Worm (Caenorhabditis elegans) whole organism, L3 larva: Measurements from ENCODE around the gene txt-9.

ENCODE experiments used
- R02D3.7 ChIP-seq: fragments of 150-350 bp; optimal IDR thresholded peaks from 2 replicates; lab custom pipeline; 2014; ENCODE audit warnings: missing biosample characterization, missing genetic modification characterization
- ZK546.5 ChIP-seq: sonication (generic microtip); optimal IDR thresholded peaks from 2 replicates; lab custom pipeline; 2017; ENCODE audit warnings: missing biosample characterization, missing genetic modification characterization
- aly-2 ChIP-seq: fragments of 150-350 bp; optimal IDR thresholded peaks from 2 replicates; lab custom pipeline; 2014; ENCODE audit warnings: missing biosample characterization, missing genetic modification characterization
- ama-1 ChIP-seq: fragments of 150-350 bp; optimal IDR thresholded peaks from 2 replicates; lab custom pipeline; 2018
- ceh-16 ChIP-seq: sonication (generic microtip); optimal IDR thresholded peaks from 2 replicates; lab custom pipeline; 2017; ENCODE audit warnings: missing biosample characterization, missing genetic modification characterization
- ceh-28 ChIP-seq: fragments of 150-350 bp; optimal IDR thresholded peaks from 2 replicates; lab custom pipeline; 2014; ENCODE audit warnings: missing biosample characterization, missing genetic modification reagents, missing genetic modification characterization
- ceh-82 ChIP-seq: fragments of 150-350 bp; optimal IDR thresholded peaks from 2 replicates; lab custom pipeline; 2014; ENCODE audit warnings: missing biosample characterization, missing genetic modification characterization
- ceh-9 ChIP-seq: sonication (generic microtip); optimal IDR thresholded peaks from 2 replicates; lab custom pipeline; 2018; ENCODE audit warnings: missing biosample characterization, missing genetic modification characterization
- daf-12 ChIP-seq: fragments of 150-350 bp; optimal IDR thresholded peaks from 2 replicates; lab custom pipeline; 2014; ENCODE audit warnings: missing biosample characterization, missing genetic modification reagents, missing genetic modification characterization
- egl-27 ChIP-seq: sonication (generic microtip); optimal IDR thresholded peaks from 4 replicates; lab custom pipeline; 2017; ENCODE audit warnings: missing biosample characterization, missing genetic modification reagents, missing genetic modification characterization
- egl-5 ChIP-seq: fragments of 150-350 bp; optimal IDR thresholded peaks from 2 replicates; lab custom pipeline; 2017; ENCODE audit warnings: missing biosample characterization, missing genetic modification reagents, missing genetic modification characterization, inconsistent platforms
- elt-1 ChIP-seq: fragments of 150-350 bp; optimal IDR thresholded peaks from 2 replicates; lab custom pipeline; 2014; ENCODE audit warnings: missing biosample characterization, missing genetic modification characterization
- elt-2 ChIP-seq: sonication (generic microtip); optimal IDR thresholded peaks from 2 replicates; lab custom pipeline; 2016; ENCODE audit warnings: missing genetic modification reagents, mild to moderate bottlenecking, missing genetic modification characterization, missing compliant biosample characterization
- elt-3 ChIP-seq, 3 experiments: fragments of 150-350 bp in 1 of 3; sonication (generic microtip) in 2 of 3; optimal IDR thresholded peaks; 2 replicates in 2 of 3; 4 replicates in 1 of 3; lab custom pipeline; 2014 to 2017; ENCODE audit warnings: missing biosample characterization in 3 of 3, missing genetic modification characterization in 3 of 3
- eor-1 ChIP-seq, 2 experiments: fragments of 150-350 bp; optimal IDR thresholded peaks; 2 replicates each; lab custom pipeline; 2014 to 2018; ENCODE audit warnings: missing biosample characterization in 2 of 2, missing genetic modification characterization in 2 of 2
- fkh-10 ChIP-seq: sonication (generic microtip); optimal IDR thresholded peaks from 2 replicates; lab custom pipeline; 2017; ENCODE audit warnings: missing biosample characterization, missing genetic modification reagents, missing genetic modification characterization
- fkh-2 ChIP-seq: fragments of 150-350 bp; optimal IDR thresholded peaks from 2 replicates; lab custom pipeline; 2014; ENCODE audit warnings: missing biosample characterization, missing genetic modification reagents, missing genetic modification characterization
- fos-1 ChIP-seq: fragments of 150-350 bp; optimal IDR thresholded peaks from 2 replicates; lab custom pipeline; 2014; ENCODE audit warnings: missing biosample characterization, missing genetic modification characterization
- hmg-11 ChIP-seq: sonication (generic microtip); optimal IDR thresholded peaks from 2 replicates; lab custom pipeline; 2016; ENCODE audit warnings: missing genetic modification characterization, missing compliant biosample characterization
- jun-1 ChIP-seq: fragments of 150-350 bp; optimal IDR thresholded peaks from 2 replicates; lab custom pipeline; 2014; ENCODE audit warnings: missing biosample characterization, missing genetic modification reagents, missing genetic modification characterization
- lin-15B ChIP-seq: fragments of 150-350 bp; optimal IDR thresholded peaks from 2 replicates; lab custom pipeline; 2014; ENCODE audit warnings: missing biosample characterization, missing genetic modification characterization
- lin-39 ChIP-seq: fragments of 150-350 bp; optimal IDR thresholded peaks from 2 replicates; lab custom pipeline; 2018; ENCODE audit warnings: missing biosample characterization, missing genetic modification reagents, missing genetic modification characterization
- lsy-12 ChIP-seq: sonication (generic microtip); optimal IDR thresholded peaks from 2 replicates; lab custom pipeline; 2016; ENCODE audit warnings: mild to moderate bottlenecking, missing genetic modification characterization, missing compliant biosample characterization
- mdl-1 ChIP-seq: fragments of 150-350 bp; optimal IDR thresholded peaks from 2 replicates; lab custom pipeline; 2014; ENCODE audit warnings: missing biosample characterization, missing genetic modification characterization
- mml-1 ChIP-seq: fragments of 150-350 bp; sonication (generic microtip); optimal IDR thresholded peaks from 3 replicates; lab custom pipeline; 2014; ENCODE audit warnings: missing biosample characterization, missing genetic modification characterization
- nfya-1 ChIP-seq: sonication (generic microtip); optimal IDR thresholded peaks from 2 replicates; lab custom pipeline; 2017; ENCODE audit warnings: missing genetic modification characterization, mild to moderate bottlenecking, missing compliant biosample characterization, antibody characterized with exemption, moderate library complexity; ENCODE audit not compliant: insufficient read depth
- nhr-11 ChIP-seq: fragments of 150-350 bp; optimal IDR thresholded peaks from 2 replicates; lab custom pipeline; 2014; ENCODE audit warnings: missing biosample characterization, missing genetic modification characterization
- nhr-12 ChIP-seq: fragments of 150-350 bp; optimal IDR thresholded peaks from 2 replicates; lab custom pipeline; 2014; ENCODE audit warnings: missing biosample characterization, missing genetic modification characterization
- nhr-23 ChIP-seq: fragments of 150-350 bp; optimal IDR thresholded peaks from 2 replicates; lab custom pipeline; 2014; ENCODE audit warnings: missing biosample characterization, missing genetic modification reagents, missing genetic modification characterization
- nhr-237 ChIP-seq: fragments of 150-350 bp; optimal IDR thresholded peaks from 2 replicates; lab custom pipeline; 2014; ENCODE audit warnings: missing biosample characterization, missing genetic modification characterization
- nhr-25 ChIP-seq: sonication (generic microtip); optimal IDR thresholded peaks from 2 replicates; lab custom pipeline; 2017; ENCODE audit warnings: missing biosample characterization, missing genetic modification characterization
- nhr-28 ChIP-seq: fragments of 150-350 bp; optimal IDR thresholded peaks from 2 replicates; lab custom pipeline; 2014; ENCODE audit warnings: missing biosample characterization, missing genetic modification characterization
- nhr-43 ChIP-seq: sonication (generic microtip); optimal IDR thresholded peaks from 2 replicates; lab custom pipeline; 2016; ENCODE audit warnings: mild to moderate bottlenecking, missing genetic modification characterization, missing compliant biosample characterization; ENCODE audit not compliant: poor library complexity, severe bottlenecking
- nhr-67 ChIP-seq: fragments of 150-350 bp; optimal IDR thresholded peaks from 2 replicates; lab custom pipeline; 2014; ENCODE audit warnings: missing biosample characterization, missing genetic modification characterization
- nhr-76 ChIP-seq: fragments of 150-350 bp; sonication (generic microtip); optimal IDR thresholded peaks from 5 replicates; lab custom pipeline; 2014; ENCODE audit warnings: missing biosample characterization, missing genetic modification characterization
- nhr-77 ChIP-seq: fragments of 150-350 bp; optimal IDR thresholded peaks from 2 replicates; lab custom pipeline; 2014; ENCODE audit warnings: missing biosample characterization, missing genetic modification characterization
- pha-4 ChIP-seq: fragments of 150-350 bp; optimal IDR thresholded peaks from 2 replicates; lab custom pipeline; 2014; ENCODE audit warnings: missing biosample characterization, missing genetic modification reagents, missing genetic modification characterization
- pqm-1 ChIP-seq: fragments of 150-350 bp; optimal IDR thresholded peaks from 2 replicates; lab custom pipeline; 2017; ENCODE audit warnings: missing biosample characterization, missing genetic modification characterization, inconsistent platforms
- sea-2 ChIP-seq: fragments of 150-350 bp; sonication (generic microtip); optimal IDR thresholded peaks from 4 replicates; lab custom pipeline; 2014; ENCODE audit warnings: missing biosample characterization, missing genetic modification reagents, missing genetic modification characterization
- skn-1 ChIP-seq: fragments of 150-350 bp; optimal IDR thresholded peaks from 2 replicates; lab custom pipeline; 2014; ENCODE audit warnings: missing biosample characterization, missing genetic modification characterization
- snpc-4 ChIP-seq: fragments of 150-350 bp; optimal IDR thresholded peaks from 2 replicates; lab custom pipeline; 2014; ENCODE audit warnings: missing biosample characterization, missing genetic modification characterization
- tbx-2 ChIP-seq: sonication (generic microtip); optimal IDR thresholded peaks from 2 replicates; lab custom pipeline; 2016; ENCODE audit warnings: mild to moderate bottlenecking, missing genetic modification characterization, missing compliant biosample characterization
- unc-39 ChIP-seq: sonication (generic microtip); optimal IDR thresholded peaks from 4 replicates; lab custom pipeline; 2017; ENCODE audit warnings: missing biosample characterization, missing genetic modification characterization
- unc-62 ChIP-seq: fragments of 150-350 bp; sonication (generic microtip); optimal IDR thresholded peaks from 4 replicates; lab custom pipeline; 2014; ENCODE audit warnings: missing biosample characterization, missing genetic modification reagents, missing genetic modification characterization
- zag-1 ChIP-seq: fragments of 150-350 bp; optimal IDR thresholded peaks from 2 replicates; lab custom pipeline; 2014; ENCODE audit warnings: missing biosample characterization, missing genetic modification characterization
- ztf-11 ChIP-seq: fragments of 150-350 bp; optimal IDR thresholded peaks from 2 replicates; lab custom pipeline; 2014; ENCODE audit warnings: missing biosample characterization, missing genetic modification characterization
- ztf-4 ChIP-seq: fragments of 150-350 bp; optimal IDR thresholded peaks from 2 replicates; lab custom pipeline; 2014; ENCODE audit warnings: missing biosample characterization, missing genetic modification characterization

txt-9 gene

ce11 chrII:5103784-5104457 lies 18.3 kb downstream of the txt-9 start, which contains the start of the genes C04G6.11 and mpk-2 (continued):
- TF ChIP-seq pqm-1 (tag; lab: Kevin White, UChicago) (peak; percentile 42), jun-1 (tag; lab: Kevin White, UChicago) (peak; percentile 33)

ce11 chrII:5105020-5105419 lies 19.4 kb downstream of the txt-9 start:
- TF ChIP-seq ceh-9 (tag; lab: Kevin White, UChicago) (no peak), fkh-10 (GFP tag; lab: Kevin White, UChicago) (no peak), nhr-28 (no peak), nhr-77 (tag; lab: Kevin White, UChicago) (peak; percentile 34), daf-12 (no peak), skn-1 (tag; lab: Kevin White, UChicago) (no peak), hmg-11 (tag; lab: Kevin White, UChicago) (peak; percentile 83), pha-4 (peak; percentile 78), aly-2 (tag; lab: Kevin White, UChicago) (peak; percentile 68), zag-1 (tag; lab: Kevin White, UChicago) (peak; percentile 4), sea-2 (GFP tag; lab: Kevin White, UChicago) (no peak), R02D3.7 (tag; lab: Kevin White, UChicago) (no peak), unc-62 (GFP tag; lab: Kevin White, UChicago) (no peak), nhr-12 (no peak), elt-1 (tag; lab: Kevin White, UChicago) (no peak), nhr-11 (tag; lab: Kevin White, UChicago) (no peak), pqm-1 (tag; lab: Kevin White, UChicago) (no peak), tbx-2 (tag; lab: Kevin White, UChicago) (peak; percentile 75), egl-27 (tag; lab: Kevin White, UChicago) (peak; percentile 67), nhr-76 (tag; lab: Kevin White, UChicago) (no peak), mml-1 (tag; lab: Kevin White, UChicago) (no peak), egl-5 (tag; lab: Kevin White, UChicago) (no peak), ceh-16 (tag; lab: Kevin White, UChicago) (no peak), ztf-11 (tag; lab: Kevin White, UChicago) (no peak), elt-2 (tag; lab: Kevin White, UChicago) (peak; percentile 80), snpc-4 (tag; lab: Kevin White, UChicago) (peak; percentile 21), ceh-82 (tag; lab: Kevin White, UChicago) (no peak), lin-39 (tag; lab: Kevin White, UChicago) (peak; percentile 41), nhr-237 (no peak), nhr-25 (tag; lab: Kevin White, UChicago) (no peak), elt-3 (tag; optimal IDR thresholded peaks at IDR 0.05; lab: Kevin White, UChicago) (peak in 1 of 3 experiments; percentile 48), ztf-4 (peak; percentile 19), ceh-28 (tag; lab: Kevin White, UChicago) (no peak), lin-15B (tag; lab: Kevin White, UChicago) (peak; percentile 6), nhr-23 (tag; lab: Kevin White, UChicago) (peak; percentile 69), eor-1 (tag; optimal IDR thresholded peaks at IDR 0.05; lab: Kevin White, UChicago) (no peak), ZK546.5 (tag; lab: Kevin White, UChicago) (no peak), nhr-43 (tag; lab: Kevin White, UChicago) (peak; percentile 87), nhr-67 (tag; lab: Kevin White, UChicago) (no peak), fkh-2 (tag; lab: Kevin White, UChicago) (no peak), mdl-1 (tag; lab: Kevin White, UChicago) (no peak), unc-39 (no peak), jun-1 (tag; lab: Kevin White, UChicago) (peak; percentile 11), ama-1 (lab: Kevin White, UChicago) (peak; percentile 20), nfya-1 (tag; lab: Kevin White, UChicago) (peak; percentile 78), fos-1 (tag; lab: Kevin White, UChicago) (no peak), lsy-12 (tag; lab: Kevin White, UChicago) (peak; percentile 78)
